Fruit fly (Drosophila melanogaster) whole organism, embryonic: Measurements from ENCODE around the gene CG10222.

ENCODE experiments used
- Aef1 ChIP-seq: fragments of 200-800 bp; sonication (Bioruptor generic); IDR thresholded peaks from 3 replicates; pipeline ENCODE4 v1.3.6; 2022; ENCODE audit warnings: missing biosample characterization, missing genetic modification characterization
- CG10147 ChIP-seq: fragments of 200-800 bp; sonication (Bioruptor generic); optimal IDR thresholded peaks from 2 replicates; lab custom pipeline; 2019; ENCODE audit warnings: missing biosample characterization, mild to moderate bottlenecking, missing genetic modification characterization, moderate library complexity
- CG11093 ChIP-seq: fragments of 200-800 bp; sonication (Bioruptor generic); IDR thresholded peaks from 3 replicates; pipeline ENCODE4 v1.3.6; 2022; ENCODE audit warnings: missing biosample characterization, missing genetic modification characterization
- CG11247 ChIP-seq: fragments of 200-800 bp; sonication (Bioruptor generic); IDR thresholded peaks from 2 replicates; pipeline ENCODE4 v1.3.6; 2022; ENCODE audit warnings: missing biosample characterization, missing genetic modification characterization
- CG11456 ChIP-seq: fragments of 200-800 bp; sonication (Bioruptor generic); IDR thresholded peaks from 3 replicates; pipeline ENCODE4 v1.3.6; 2022; ENCODE audit warnings: missing biosample characterization, missing genetic modification characterization
- CG11723 ChIP-seq: fragments of 200-800 bp; sonication (Bioruptor generic); optimal IDR thresholded peaks from 2 replicates; lab custom pipeline; 2017; ENCODE audit warnings: missing biosample characterization, mild to moderate bottlenecking, missing genetic modification characterization
- CG12071 ChIP-seq: fragments of 200-800 bp; sonication (Bioruptor generic); optimal IDR thresholded peaks from 3 replicates; lab custom pipeline; 2018; ENCODE audit warnings: missing biosample characterization, mild to moderate bottlenecking, missing genetic modification characterization
- CG13894 ChIP-seq: fragments of 200-800 bp; sonication (Bioruptor generic); optimal IDR thresholded peaks from 3 replicates; lab custom pipeline; 2018; ENCODE audit warnings: missing biosample characterization, mild to moderate bottlenecking, missing genetic modification characterization, moderate library complexity
- CG15011 ChIP-seq: fragments of 200-800 bp; sonication (Bioruptor generic); optimal IDR thresholded peaks from 3 replicates; lab custom pipeline; 2018; ENCODE audit warnings: missing biosample characterization, mild to moderate bottlenecking, missing genetic modification characterization
- CG15514 ChIP-seq: fragments of 200-800 bp; sonication (Bioruptor generic); optimal IDR thresholded peaks from 3 replicates; lab custom pipeline; 2017; ENCODE audit warnings: missing biosample characterization, missing genetic modification characterization, mild to moderate bottlenecking, moderate library complexity, missing genetic modification reagents
- CG15601 ChIP-seq: fragments of 200-800 bp; sonication (Bioruptor generic); optimal IDR thresholded peaks from 3 replicates; lab custom pipeline; 2019; ENCODE audit warnings: missing biosample characterization, mild to moderate bottlenecking, missing genetic modification characterization, moderate library complexity
- CG18619 ChIP-seq: fragments of 200-800 bp; sonication (Bioruptor generic); optimal IDR thresholded peaks from 3 replicates; lab custom pipeline; 2017; ENCODE audit warnings: missing biosample characterization, mild to moderate bottlenecking, missing genetic modification characterization
- CG30403 ChIP-seq: fragments of 200-800 bp; sonication (Bioruptor generic); optimal IDR thresholded peaks from 3 replicates; lab custom pipeline; 2016; ENCODE audit warnings: missing biosample characterization, missing genetic modification characterization
- CG3065 ChIP-seq: fragments of 200-800 bp; sonication (Bioruptor generic); optimal IDR thresholded peaks from 2 replicates; lab custom pipeline; 2016; ENCODE audit warnings: missing biosample characterization, missing genetic modification characterization
- CG3163 ChIP-seq: fragments of 200-800 bp; sonication (Bioruptor generic); optimal IDR thresholded peaks from 3 replicates; lab custom pipeline; 2016; ENCODE audit warnings: missing biosample characterization, missing genetic modification characterization
- CG33213 ChIP-seq: fragments of 200-800 bp; sonication (Bioruptor generic); optimal IDR thresholded peaks from 3 replicates; lab custom pipeline; 2016; ENCODE audit warnings: missing biosample characterization, missing genetic modification characterization
- CG34376 ChIP-seq: fragments of 200-800 bp; sonication (Bioruptor generic); optimal IDR thresholded peaks from 2 replicates; lab custom pipeline; 2018; ENCODE audit warnings: missing biosample characterization, mild to moderate bottlenecking, missing genetic modification characterization
- CG4328 ChIP-seq: fragments of 200-800 bp; sonication (Bioruptor generic); optimal IDR thresholded peaks from 3 replicates; lab custom pipeline; 2017; ENCODE audit warnings: missing biosample characterization, missing genetic modification reagents, missing genetic modification characterization
- CG4617 ChIP-seq: fragments of 200-800 bp; sonication (Bioruptor generic); optimal IDR thresholded peaks from 3 replicates; lab custom pipeline; 2016; ENCODE audit warnings: missing biosample characterization, missing genetic modification characterization, borderline replicate concordance
- CG4730 ChIP-seq: fragments of 200-800 bp; sonication (Bioruptor generic); IDR thresholded peaks from 2 replicates; pipeline ENCODE4 v1.3.6; 2022; ENCODE audit warnings: missing biosample characterization, missing genetic modification characterization
- CG5953 ChIP-seq: fragments of 200-800 bp; sonication (Bioruptor generic); IDR thresholded peaks from 2 replicates; pipeline ENCODE4 v1.3.6; 2022; ENCODE audit warnings: missing biosample characterization, missing genetic modification characterization
- CG6683 ChIP-seq: fragments of 200-800 bp; sonication (Bioruptor generic); optimal IDR thresholded peaks from 2 replicates; lab custom pipeline; 2017; ENCODE audit warnings: missing biosample characterization, mild to moderate bottlenecking, missing genetic modification characterization, missing genetic modification reagents
- CG6689 ChIP-seq: fragments of 200-800 bp; sonication (Bioruptor generic); IDR thresholded peaks from 2 replicates; pipeline ENCODE4 v1.3.6; 2022; ENCODE audit warnings: missing biosample characterization, missing genetic modification characterization
- CG7372 ChIP-seq: fragments of 200-800 bp; sonication (Bioruptor generic); IDR thresholded peaks from 2 replicates; pipeline ENCODE4 v1.3.6; 2022; ENCODE audit warnings: missing biosample characterization, missing genetic modification characterization
- CG9437 ChIP-seq: fragments of 200-800 bp; sonication (Bioruptor generic); optimal IDR thresholded peaks from 2 replicates; lab custom pipeline; 2018; ENCODE audit warnings: missing biosample characterization, mild to moderate bottlenecking, missing genetic modification characterization
- CHES-1-like ChIP-seq: fragments of 200-800 bp; sonication (Bioruptor generic); optimal IDR thresholded peaks from 2 replicates; lab custom pipeline; 2016; ENCODE audit warnings: missing biosample characterization, missing genetic modification characterization
- Deaf1 ChIP-seq: fragments of 200-800 bp; optimal IDR thresholded peaks from 3 replicates; lab custom pipeline; 2019; ENCODE audit warnings: missing biosample characterization, mild to moderate bottlenecking, missing genetic modification characterization, moderate library complexity
- Dip3 ChIP-seq: fragments of 200-800 bp; sonication (Bioruptor generic); optimal IDR thresholded peaks from 3 replicates; lab custom pipeline; 2016; ENCODE audit warnings: missing biosample characterization, missing genetic modification characterization
- Doc3 ChIP-seq: fragments of 200-800 bp; sonication (Bioruptor generic); IDR thresholded peaks from 3 replicates; pipeline ENCODE4 v1.3.6; 2022; ENCODE audit warnings: missing biosample characterization, missing genetic modification characterization; ENCODE audit not compliant: partially characterized antibody
- ERR ChIP-seq: fragments of 200-800 bp; sonication (Bioruptor generic); optimal IDR thresholded peaks from 2 replicates; lab custom pipeline; 2016; ENCODE audit warnings: missing biosample characterization, missing genetic modification characterization
- Elba2 ChIP-seq: fragments of 200-800 bp; sonication (Bioruptor generic); optimal IDR thresholded peaks from 3 replicates; lab custom pipeline; 2016; ENCODE audit warnings: missing biosample characterization, missing genetic modification characterization
- Hand ChIP-seq: fragments of 200-800 bp; sonication (Bioruptor generic); optimal IDR thresholded peaks from 2 replicates; lab custom pipeline; 2017; ENCODE audit warnings: mild to moderate bottlenecking, missing biosample characterization, missing genetic modification reagents, missing genetic modification characterization
- Lhr ChIP-seq: fragments of 200-800 bp; sonication (Bioruptor generic); optimal IDR thresholded peaks from 3 replicates; lab custom pipeline; 2017; ENCODE audit warnings: mild to moderate bottlenecking, missing biosample characterization, missing genetic modification reagents, missing genetic modification characterization
- NC2α ChIP-seq: fragments of 200-800 bp; sonication (Bioruptor generic); optimal IDR thresholded peaks from 2 replicates; lab custom pipeline; 2016; ENCODE audit warnings: missing biosample characterization, missing genetic modification characterization
- NFAT ChIP-seq: fragments of 200-800 bp; sonication (Bioruptor generic); IDR thresholded peaks from 2 replicates; pipeline ENCODE4 v1.3.6; 2022; ENCODE audit warnings: missing biosample characterization, missing genetic modification characterization
- NK7.1 ChIP-seq: fragments of 200-800 bp; sonication (Bioruptor generic); optimal IDR thresholded peaks from 3 replicates; lab custom pipeline; 2016; ENCODE audit warnings: missing biosample characterization, missing genetic modification characterization
- Stat92E ChIP-seq, 3 experiments: fragments of >200 bp in 2 of 3; fragments of 200-800 bp in 1 of 3; sonication (Bioruptor generic) in 1 of 3; optimal IDR thresholded peaks; 2 replicates each; lab custom pipeline; 2017 to 2019; ENCODE audit warnings: missing biosample characterization in 3 of 3, missing genetic modification characterization in 3 of 3, mild to moderate bottlenecking in 1 of 3, moderate library complexity in 1 of 3
- YL-1 ChIP-seq: fragments of 200-800 bp; sonication (Bioruptor generic); optimal IDR thresholded peaks from 3 replicates; lab custom pipeline; 2017; ENCODE audit warnings: missing biosample characterization, mild to moderate bottlenecking, missing genetic modification characterization
- ab ChIP-seq: fragments of 200-800 bp; sonication (Bioruptor generic); optimal IDR thresholded peaks from 2 replicates; lab custom pipeline; 2016; ENCODE audit warnings: missing biosample characterization, missing genetic modification characterization
- crol ChIP-seq: fragments of 200-800 bp; sonication (Bioruptor generic); IDR thresholded peaks from 2 replicates; pipeline ENCODE4 v1.3.6; 2022; ENCODE audit warnings: missing biosample characterization, missing genetic modification characterization
- dimm ChIP-seq: fragments of 200-800 bp; sonication (Bioruptor generic); IDR thresholded peaks from 2 replicates; pipeline ENCODE4 v1.3.6; 2022; ENCODE audit warnings: missing biosample characterization, missing genetic modification characterization
- dysf ChIP-seq: fragments of 200-800 bp; sonication (Bioruptor generic); IDR thresholded peaks from 3 replicates; pipeline ENCODE4 v1.3.6; 2022; ENCODE audit warnings: missing biosample characterization, missing genetic modification characterization
- ewg ChIP-seq: fragments of 200-800 bp; sonication (Bioruptor generic); optimal IDR thresholded peaks from 3 replicates; lab custom pipeline; 2017; ENCODE audit warnings: mild to moderate bottlenecking, missing biosample characterization, missing genetic modification reagents, missing genetic modification characterization
- nom ChIP-seq: fragments of 200-800 bp; sonication (Bioruptor generic); optimal IDR thresholded peaks from 2 replicates; lab custom pipeline; 2017; ENCODE audit warnings: missing biosample characterization, missing genetic modification characterization, mild to moderate bottlenecking, moderate library complexity, missing genetic modification reagents
- oc ChIP-seq: fragments of 200-800 bp; sonication (Bioruptor generic); optimal IDR thresholded peaks from 2 replicates; lab custom pipeline; 2018; ENCODE audit warnings: missing biosample characterization, mild to moderate bottlenecking, missing genetic modification characterization, moderate library complexity
- pb ChIP-seq: fragments of 200-800 bp; sonication (Bioruptor generic); optimal IDR thresholded peaks from 3 replicates; lab custom pipeline; 2016; ENCODE audit warnings: missing biosample characterization, missing genetic modification characterization
- prd ChIP-seq, 3 experiments: fragments of >200 bp in 2 of 3; fragments of 200-800 bp in 1 of 3; sonication (Bioruptor generic) in 1 of 3; optimal IDR thresholded peaks in 2 of 3; IDR thresholded peaks in 1 of 3; 2 replicates in 2 of 3; 3 replicates in 1 of 3; pipeline versions ENCODE4 v1.3.6 to Lab custom; 2017 to 2022; ENCODE audit warnings: missing biosample characterization in 1 of 3, missing genetic modification characterization in 1 of 3
- rib ChIP-seq: fragments of 200-800 bp; sonication (Bioruptor generic); IDR thresholded peaks from 2 replicates; pipeline ENCODE4 v1.3.6; 2022; ENCODE audit warnings: missing biosample characterization, missing genetic modification characterization
- schlank ChIP-seq: fragments of 200-800 bp; sonication (Bioruptor generic); optimal IDR thresholded peaks from 2 replicates; lab custom pipeline; 2018; ENCODE audit warnings: missing biosample characterization, mild to moderate bottlenecking, missing genetic modification characterization
- trem ChIP-seq: fragments of 200-800 bp; optimal IDR thresholded peaks from 3 replicates; lab custom pipeline; 2019; ENCODE audit warnings: missing biosample characterization, mild to moderate bottlenecking, missing genetic modification characterization, moderate library complexity
- trh ChIP-seq: fragments of 200-800 bp; sonication (Bioruptor generic); optimal IDR thresholded peaks from 2 replicates; lab custom pipeline; 2016; ENCODE audit warnings: missing biosample characterization, missing genetic modification characterization

Gene CG10222

dm6 chr3L:13442400-13442799, 30.1 kb upstream of the CG10222 start, which contains the start of gene cmb (continued):
- TF ChIP-seq Stat92E (GFP tag; optimal IDR thresholded peaks at IDR 0.05; lab: Kevin White, UChicago), result no peak
- no peak for TF ChIP-seq CG11456 (GFP tag; lab: Robert Waterston, UW)
- TF ChIP-seq CG11247, result no peak
- TF ChIP-seq CG12071 (GFP tag; lab: Kevin White, UChicago), result no peak
- TF ChIP-seq CG6683 (GFP tag; lab: Kevin White, UChicago), result no peak
- TF ChIP-seq Elba2 (GFP tag; lab: Kevin White, UChicago), result no peak
- no peak for TF ChIP-seq CG13894 (tag; lab: Kevin White, UChicago)
- peak; percentile 60 for TF ChIP-seq ewg (GFP tag; lab: Kevin White, UChicago)
- no peak for TF ChIP-seq CG10147
- no peak for TF ChIP-seq CG30403 (GFP tag; lab: Kevin White, UChicago)
- peak; percentile 39 for TF ChIP-seq CG4617 (GFP tag; lab: Kevin White, UChicago)
- TF ChIP-seq CG33213 (GFP tag; lab: Kevin White, UChicago), result no peak
- TF ChIP-seq CHES-1-like (GFP tag; lab: Kevin White, UChicago), result no peak
- no peak for TF ChIP-seq CG11723 (GFP tag; lab: Kevin White, UChicago)
- no peak for TF ChIP-seq pb (GFP tag; lab: Kevin White, UChicago)
- peak; percentile 53 for TF ChIP-seq YL-1 (GFP tag; lab: Kevin White, UChicago)
- TF ChIP-seq Aef1 (GFP tag; lab: Robert Waterston, UW), result no peak
- TF ChIP-seq Dip3, result no peak
- TF ChIP-seq CG15514 (GFP tag; lab: Kevin White, UChicago), result peak; percentile 46
- TF ChIP-seq CG15011 (GFP tag; lab: Kevin White, UChicago), result no peak
- no peak for TF ChIP-seq prd (optimal IDR thresholded peaks at IDR 0.05; lab: Kevin White, UChicago)
- TF ChIP-seq prd (GFP tag; IDR thresholded peaks at IDR 0.05; lab: Robert Waterston, UW), result no peak
- no peak for TF ChIP-seq schlank
- TF ChIP-seq crol (GFP tag; lab: Robert Waterston, UW), result no peak
- no peak for TF ChIP-seq Doc3 (GFP tag; lab: Robert Waterston, UW)
- no peak for TF ChIP-seq CG4328 (GFP tag; lab: Kevin White, UChicago)
- TF ChIP-seq CG3065 (GFP tag; lab: Kevin White, UChicago), result no peak
- no peak for TF ChIP-seq rib (GFP tag; lab: Robert Waterston, UW)
- TF ChIP-seq CG7372 (GFP tag; lab: Robert Waterston, UW), result no peak
- TF ChIP-seq CG5953 (GFP tag; lab: Robert Waterston, UW), result no peak
- TF ChIP-seq NC2α (GFP tag; lab: Kevin White, UChicago), result no peak
- no peak for TF ChIP-seq trh (GFP tag; lab: Kevin White, UChicago)
- TF ChIP-seq nom (GFP tag; lab: Kevin White, UChicago), result peak; percentile 93
- TF ChIP-seq CG18619 (GFP tag; lab: Kevin White, UChicago), result no peak
- no peak for TF ChIP-seq CG3163 (GFP tag; lab: Kevin White, UChicago)
- TF ChIP-seq ab (GFP tag; lab: Kevin White, UChicago), result no peak
- no peak for TF ChIP-seq CG34376
- TF ChIP-seq dimm (GFP tag; lab: Robert Waterston, UW), result no peak
- TF ChIP-seq CG9437 (GFP tag; lab: Kevin White, UChicago), result no peak
- TF ChIP-seq dysf (GFP tag; lab: Robert Waterston, UW), result no peak
- no peak for TF ChIP-seq oc (tag; lab: Kevin White, UChicago)
- TF ChIP-seq Lhr (GFP tag; lab: Kevin White, UChicago), result peak; percentile 17
- TF ChIP-seq CG11093 (GFP tag; lab: Robert Waterston, UW), result no peak
- no peak for TF ChIP-seq CG6689 (GFP tag; lab: Robert Waterston, UW)
- no peak for TF ChIP-seq Deaf1
- no peak for TF ChIP-seq Hand (GFP tag; lab: Kevin White, UChicago)
- TF ChIP-seq CG4730 (GFP tag; lab: Robert Waterston, UW), result no peak
- no peak for TF ChIP-seq NK7.1 (GFP tag; lab: Kevin White, UChicago)
- no peak for TF ChIP-seq ERR (GFP tag; lab: Kevin White, UChicago)
- TF ChIP-seq trem (tag; lab: Kevin White, UChicago), result peak; percentile 40
- no peak for TF ChIP-seq NFAT (GFP tag; lab: Robert Waterston, UW)
- no peak for TF ChIP-seq CG15601 (tag; lab: Kevin White, UChicago)
